Fruit fly (Drosophila melanogaster): Measurements from ENCODE around the gene CG7029.

DNA sequence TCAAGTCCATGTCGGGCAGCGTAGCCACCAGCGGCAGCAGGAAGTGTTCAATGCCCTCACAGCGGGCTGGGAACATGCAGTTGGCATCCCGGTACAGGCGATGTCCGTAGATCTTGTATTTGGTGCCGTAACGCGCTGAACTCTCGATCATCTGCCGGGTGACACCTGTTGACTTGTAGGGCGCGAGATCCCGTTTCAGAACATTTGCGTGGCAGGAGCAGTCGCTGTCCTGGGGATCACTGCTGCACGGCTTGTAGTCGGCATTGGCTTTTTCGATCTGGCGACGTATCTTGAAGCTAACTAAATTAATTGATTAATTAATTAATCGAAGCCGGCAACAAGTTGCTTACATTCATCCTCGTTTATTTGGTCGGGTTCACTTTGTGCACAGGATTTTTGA is 662 bp upstream of the CG7029 start:
- TF ChIP-seq ttk (optimal IDR thresholded peaks at IDR 0.05) = no peak
- no peak for TF ChIP-seq Sin3A (optimal IDR thresholded peaks at IDR 0.05)
- TF ChIP-seq h (optimal IDR thresholded peaks at IDR 0.05) = no peak
- TF ChIP-seq psq (optimal IDR thresholded peaks at IDR 0.05) = no peak
